Worm (Caenorhabditis elegans) whole organism, young adult: Measurements from ENCODE around the gene R08C7.12.

Experiments used
- B0336.3 ChIP-seq: fragments of 200-800 bp; sonication (Bioruptor generic); IDR thresholded peaks from 2 replicates; pipeline ENCODE4 v1.3.6; 2022; ENCODE audit warnings: missing genetic modification characterization, missing compliant biosample characterization
- C06A6.2 ChIP-seq: fragments of 200-800 bp; sonication (Bioruptor generic); conservative IDR thresholded peaks from 2 replicates; pipeline ENCODE4 v1.3.6; 2022; ENCODE audit warnings: missing genetic modification characterization, missing compliant biosample characterization
- T26A5.8 ChIP-seq: sonication (generic microtip); optimal IDR thresholded peaks from 2 replicates; lab custom pipeline; 2016; ENCODE audit warnings: missing genetic modification characterization, missing compliant biosample characterization
- Y53F4B.3 ChIP-seq: fragments of 200-800 bp; sonication (Bioruptor generic); IDR thresholded peaks from 2 replicates; pipeline ENCODE4 v1.3.6; 2022; ENCODE audit warnings: missing genetic modification reagents, missing genetic modification characterization, missing compliant biosample characterization
- Y53G8AR.9 ChIP-seq: fragments of 200-800 bp; sonication (Bioruptor generic); conservative IDR thresholded peaks from 2 replicates; pipeline ENCODE4 v1.3.6; 2022; ENCODE audit warnings: missing genetic modification reagents, missing genetic modification characterization, missing compliant biosample characterization
- akir-1 ChIP-seq: fragments of 200-800 bp; sonication (Bioruptor generic); optimal IDR thresholded peaks from 2 replicates; lab custom pipeline; 2018; ENCODE audit warnings: mild to moderate bottlenecking, missing genetic modification characterization, moderate library complexity, missing compliant biosample characterization
- aptf-2 ChIP-seq: fragments of 200-800 bp; sonication (Bioruptor generic); conservative IDR thresholded peaks from 2 replicates; pipeline ENCODE4 v1.3.6; 2022; ENCODE audit warnings: missing genetic modification reagents, missing genetic modification characterization, missing compliant biosample characterization
- athp-1 ChIP-seq: sonication (generic microtip); optimal IDR thresholded peaks from 2 replicates; lab custom pipeline; 2017; ENCODE audit warnings: mild to moderate bottlenecking, missing genetic modification characterization, missing compliant biosample characterization
- cebp-1 ChIP-seq, 2 experiments: fragments of 200-800 bp in 1 of 2; sonication (Bioruptor generic) in 1 of 2; sonication (generic microtip) in 1 of 2; IDR thresholded peaks in 1 of 2; optimal IDR thresholded peaks in 1 of 2; 2 replicates each; pipeline versions ENCODE4 v1.3.6 to Lab custom; 2017 to 2022; ENCODE audit warnings: missing compliant biosample characterization in 2 of 2, missing genetic modification characterization in 2 of 2, mild to moderate bottlenecking in 1 of 2, missing genetic modification reagents in 1 of 2, moderate library complexity in 1 of 2
- ceh-27 ChIP-seq: fragments of 200-800 bp; sonication (Bioruptor generic); optimal IDR thresholded peaks from 2 replicates; lab custom pipeline; 2018; ENCODE audit warnings: mild to moderate bottlenecking, missing genetic modification characterization, moderate library complexity, missing compliant biosample characterization
- chd-7 ChIP-seq: sonication (generic microtip); optimal IDR thresholded peaks from 2 replicates; lab custom pipeline; 2016; ENCODE audit warnings: mild to moderate bottlenecking, missing genetic modification characterization, moderate library complexity, missing compliant biosample characterization
- dpl-1 ChIP-seq: fragments of 150-350 bp; optimal IDR thresholded peaks from 2 replicates; lab custom pipeline; 2014; ENCODE audit warnings: missing biosample characterization, missing genetic modification reagents, missing genetic modification characterization
- egrh-3 ChIP-seq: fragments of 200-800 bp; sonication (Bioruptor generic); IDR thresholded peaks from 2 replicates; pipeline ENCODE4 v1.3.6; 2022; ENCODE audit warnings: missing genetic modification reagents, missing genetic modification characterization, missing compliant biosample characterization
- him-1 ChIP-seq: sonication (generic microtip); optimal IDR thresholded peaks from 2 replicates; lab custom pipeline; 2016; ENCODE audit warnings: missing genotype, missing genetic modification reagents, missing genetic modification characterization, missing compliant biosample characterization
- hmg-1.2 ChIP-seq: fragments of 200-800 bp; sonication (Bioruptor generic); IDR thresholded peaks from 2 replicates; pipeline ENCODE4 v1.3.6; 2022; ENCODE audit warnings: missing genetic modification reagents, missing genetic modification characterization, missing compliant biosample characterization
- hrde-1 ChIP-seq: sonication (generic microtip); optimal IDR thresholded peaks from 2 replicates; lab custom pipeline; 2016; ENCODE audit warnings: missing genetic modification characterization, mild to moderate bottlenecking, missing compliant biosample characterization, moderate library complexity, missing genotype, missing genetic modification reagents, borderline replicate concordance
- lin-26 ChIP-seq: fragments of 200-800 bp; sonication (Bioruptor generic); IDR thresholded peaks from 2 replicates; pipeline ENCODE4 v1.3.6; 2022; ENCODE audit warnings: missing genetic modification reagents, missing genetic modification characterization, missing compliant biosample characterization
- lin-35 ChIP-seq, 3 experiments: fragments of 150-350 bp in 2 of 3; sonication (generic microtip) in 1 of 3; optimal IDR thresholded peaks; 2 replicates each; lab custom pipeline; 2014 to 2018; ENCODE audit warnings: missing biosample characterization in 3 of 3, missing genetic modification characterization in 3 of 3, missing genetic modification reagents in 3 of 3
- lin-40 ChIP-seq: sonication (generic microtip); optimal IDR thresholded peaks from 2 replicates; lab custom pipeline; 2016; ENCODE audit warnings: missing genetic modification characterization, mild to moderate bottlenecking, missing compliant biosample characterization, missing genotype, missing genetic modification reagents
- madf-3 ChIP-seq: fragments of 200-800 bp; sonication (Bioruptor generic); IDR thresholded peaks from 2 replicates; pipeline ENCODE4 v1.3.6; 2022; ENCODE audit warnings: missing genetic modification reagents, missing genetic modification characterization, missing compliant biosample characterization
- madf-6 ChIP-seq: fragments of 200-800 bp; sonication (Bioruptor generic); IDR thresholded peaks from 2 replicates; pipeline ENCODE4 v1.3.6; 2022; ENCODE audit warnings: missing genetic modification reagents, missing genetic modification characterization, missing compliant biosample characterization
- mcd-1 ChIP-seq: fragments of 200-800 bp; sonication (Bioruptor generic); IDR thresholded peaks from 2 replicates; pipeline ENCODE4 v1.3.6; 2022; ENCODE audit warnings: missing genetic modification reagents, missing genetic modification characterization, missing compliant biosample characterization
- mes-4 ChIP-seq: sonication (generic microtip); optimal IDR thresholded peaks from 2 replicates; lab custom pipeline; 2016; ENCODE audit warnings: missing genotype, missing genetic modification characterization, missing compliant biosample characterization
- mxl-1 ChIP-seq: sonication (generic microtip); optimal IDR thresholded peaks from 2 replicates; lab custom pipeline; 2016; ENCODE audit warnings: missing genetic modification characterization, missing compliant biosample characterization
- nhr-80 ChIP-seq: sonication (generic microtip); optimal IDR thresholded peaks from 2 replicates; lab custom pipeline; 2016; ENCODE audit warnings: missing genetic modification characterization, missing compliant biosample characterization
- pbrm-1 ChIP-seq: fragments of 200-800 bp; sonication (Bioruptor generic); IDR thresholded peaks from 2 replicates; pipeline ENCODE4 v1.3.6; 2022; ENCODE audit warnings: missing genetic modification reagents, missing genetic modification characterization, missing compliant biosample characterization
- snpc-1.3 ChIP-seq: sonication (generic microtip); optimal IDR thresholded peaks from 2 replicates; lab custom pipeline; 2017; ENCODE audit warnings: missing genetic modification characterization, mild to moderate bottlenecking, missing compliant biosample characterization, antibody characterized with exemption, moderate library complexity, missing genotype, missing genetic modification reagents; ENCODE audit not compliant: insufficient read depth
- snpc-4 ChIP-seq, 5 experiments: fragments of 150-350 bp in 1 of 5; sonication (generic microtip) in 4 of 5; optimal IDR thresholded peaks; 2 replicates each; lab custom pipeline; 2014 to 2018; ENCODE audit warnings: missing genetic modification characterization in 5 of 5, missing biosample characterization in 3 of 5, antibody characterized with exemption in 2 of 5, mild to moderate bottlenecking in 2 of 5, missing compliant biosample characterization in 2 of 5, missing genotype in 2 of 5, moderate library complexity in 2 of 5, missing genetic modification reagents in 1 of 5
- somi-1 ChIP-seq: fragments of 200-800 bp; sonication (Bioruptor generic); optimal IDR thresholded peaks from 2 replicates; lab custom pipeline; 2018; ENCODE audit warnings: mild to moderate bottlenecking, missing genetic modification characterization, missing compliant biosample characterization
- tlf-1 ChIP-seq: fragments of 200-800 bp; sonication (Bioruptor generic); optimal IDR thresholded peaks from 2 replicates; lab custom pipeline; 2018; ENCODE audit warnings: mild to moderate bottlenecking, missing genetic modification characterization, missing compliant biosample characterization
- xnd-1 ChIP-seq: sonication (generic microtip); optimal IDR thresholded peaks from 2 replicates; lab custom pipeline; 2016; ENCODE audit warnings: missing genotype, missing genetic modification reagents, missing genetic modification characterization, missing compliant biosample characterization
- zfh-2 ChIP-seq: fragments of 200-800 bp; sonication (Bioruptor generic); conservative IDR thresholded peaks from 2 replicates; pipeline ENCODE4 v1.3.6; 2022; ENCODE audit warnings: missing genetic modification reagents, missing genetic modification characterization, missing compliant biosample characterization
- zim-3 ChIP-seq: sonication (generic microtip); optimal IDR thresholded peaks from 2 replicates; lab custom pipeline; 2017; ENCODE audit warnings: mild to moderate bottlenecking, missing genetic modification characterization, moderate library complexity, missing compliant biosample characterization
- ztf-26 ChIP-seq: sonication (generic microtip); optimal IDR thresholded peaks from 2 replicates; lab custom pipeline; 2017; ENCODE audit warnings: missing genetic modification characterization, missing compliant biosample characterization
- ztf-28 ChIP-seq: fragments of 200-800 bp; sonication (Bioruptor generic); IDR thresholded peaks from 2 replicates; pipeline ENCODE4 v1.3.6; 2022; ENCODE audit warnings: missing genetic modification reagents, missing genetic modification characterization, missing compliant biosample characterization
- ztf-3 ChIP-seq: fragments of 200-800 bp; sonication (Bioruptor generic); optimal IDR thresholded peaks from 2 replicates; lab custom pipeline; 2018; ENCODE audit warnings: mild to moderate bottlenecking, missing genetic modification characterization, missing compliant biosample characterization

Gene R08C7.12

DNA sequence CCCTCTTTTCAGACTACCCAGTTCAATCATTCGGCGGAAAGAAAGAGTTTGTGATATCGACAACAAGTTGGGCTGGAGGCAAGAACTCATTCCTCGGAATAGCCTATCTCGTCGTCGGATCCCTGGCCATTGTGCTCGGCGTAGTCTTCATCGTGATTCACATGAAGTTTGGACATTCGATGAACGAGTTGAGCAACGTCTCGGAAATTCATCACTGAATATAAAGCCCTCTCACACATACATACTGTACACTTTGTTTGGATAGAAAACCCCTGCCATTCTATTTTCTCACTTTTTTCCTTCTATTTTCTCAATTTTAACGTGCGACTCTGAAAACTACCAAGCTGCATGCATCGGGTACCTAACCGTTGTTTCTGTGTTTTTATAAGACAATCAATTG is at the start of gene R08C7.12:
Gene R08C7.12, plus strand, starts transcription at position 301 of the 400 bp plus-strand sequence.
- peak; percentile 23; the same call in 1 of the 2 replicates for TF ChIP-seq madf-6
- TF ChIP-seq xnd-1 (tag; lab: Kevin White, UChicago), result no peak

DNA sequence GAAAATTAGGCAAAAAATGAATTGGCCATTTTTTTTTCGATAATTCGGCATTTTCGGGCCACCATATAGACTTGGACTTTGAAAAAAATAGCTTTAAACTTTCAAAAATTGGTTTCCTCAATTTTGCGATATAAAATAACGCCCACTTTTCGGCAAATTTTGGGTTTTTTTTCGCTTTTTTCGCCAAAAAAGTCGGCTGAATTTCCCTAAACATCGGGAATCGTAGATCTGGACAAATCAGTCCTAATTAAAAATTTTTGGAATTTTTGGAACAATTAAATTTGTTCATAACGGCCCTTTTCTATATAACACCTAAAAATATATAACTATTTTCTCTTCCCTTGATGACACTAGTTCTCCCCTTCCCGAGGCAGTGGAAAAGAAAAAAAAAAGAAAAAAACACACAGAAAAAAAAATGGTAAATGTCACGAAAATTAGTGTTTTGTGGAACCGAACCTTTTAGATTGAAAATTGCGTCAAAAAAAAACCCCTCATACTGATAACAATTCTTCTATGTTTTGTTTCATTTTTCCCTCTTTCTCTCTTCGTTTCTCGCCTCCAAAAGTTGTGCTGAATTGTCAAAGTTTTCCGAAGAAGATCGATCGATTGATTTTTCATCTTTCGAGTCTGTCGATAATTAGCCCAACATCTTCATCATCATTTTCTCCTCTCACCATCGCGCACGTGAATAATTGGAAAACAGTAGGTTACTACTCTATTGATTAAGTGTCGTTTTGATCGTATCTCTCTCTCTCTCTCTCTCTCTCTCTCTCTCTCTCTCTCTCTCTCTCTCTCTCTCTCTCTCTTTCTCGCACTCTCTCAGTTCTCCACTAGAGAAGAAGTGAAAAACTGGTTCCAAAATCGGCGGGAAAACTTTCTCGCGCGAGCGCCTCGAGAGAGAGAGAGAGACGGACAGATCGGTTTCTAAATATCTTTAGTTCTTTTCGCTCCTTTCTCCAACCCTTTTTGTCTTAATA is 48.9 kb upstream of the R08C7.12 start, which contains the start of gene Y24D9A.6:
Gene Y24D9A.6, minus strand, starts transcription at position 51 of the 977 bp plus-strand sequence.
- TF ChIP-seq pbrm-1 (GFP tag; lab: Robert Waterston, UW), result 0 out of 2 replicates have a peak, but pooled peaks have one; percentile 30
- TF ChIP-seq C06A6.2, result peak; percentile 73
- 0 out of 2 replicates have a peak, but pooled peaks have one; percentile 33 for TF ChIP-seq lin-26 (GFP tag; lab: Robert Waterston, UW)
- peak; percentile 45; the same call in 1 of the 2 replicates for TF ChIP-seq B0336.3 (GFP tag; lab: Robert Waterston, UW)
- no peak for TF ChIP-seq cebp-1 (GFP tag; IDR thresholded peaks at IDR 0.05; lab: Robert Waterston, UW)
- peak; percentile 43 for TF ChIP-seq cebp-1 (tag; optimal IDR thresholded peaks at IDR 0.05; lab: Kevin White, UChicago)
- TF ChIP-seq Y53G8AR.9, result 0 out of 2 replicates have a peak, but pooled peaks have one; percentile 31
- TF ChIP-seq somi-1 (GFP tag; lab: Kevin White, UChicago), result peak; percentile 84
- TF ChIP-seq hrde-1 (tag; lab: Kevin White, UChicago), result no peak
- peak; percentile 19; the same call in 1 of the 2 replicates for TF ChIP-seq madf-6
- no peak for TF ChIP-seq dpl-1 (GFP tag; lab: Kevin White, UChicago)
- TF ChIP-seq ceh-27 (GFP tag; lab: Kevin White, UChicago), result peak; percentile 68
- peak; percentile 60 for TF ChIP-seq chd-7 (tag; lab: Kevin White, UChicago)
- TF ChIP-seq ztf-26 (tag; lab: Kevin White, UChicago), result peak; percentile 91
- TF ChIP-seq athp-1 (tag; lab: Kevin White, UChicago), result peak; percentile 26
- peak; percentile 33; the same call in 1 of the 2 replicates for TF ChIP-seq egrh-3 (GFP tag; lab: Robert Waterston, UW)
- TF ChIP-seq zim-3, result no peak
- peak; percentile 1 for TF ChIP-seq nhr-80
- TF ChIP-seq lin-40 (tag; lab: Kevin White, UChicago), result peak; percentile 73
- peak; percentile 60 for TF ChIP-seq mcd-1
- TF ChIP-seq zfh-2, result peak; percentile 58
- peak; percentile 63 for TF ChIP-seq hmg-1.2
- no peak for TF ChIP-seq mes-4 (tag; lab: Kevin White, UChicago)
- no peak for TF ChIP-seq T26A5.8 (tag; lab: Kevin White, UChicago)
- TF ChIP-seq lin-35 (GFP tag; optimal IDR thresholded peaks at IDR 0.05; lab: Kevin White, UChicago), result peak in 1 of 3 experiments; percentile 19

DNA sequence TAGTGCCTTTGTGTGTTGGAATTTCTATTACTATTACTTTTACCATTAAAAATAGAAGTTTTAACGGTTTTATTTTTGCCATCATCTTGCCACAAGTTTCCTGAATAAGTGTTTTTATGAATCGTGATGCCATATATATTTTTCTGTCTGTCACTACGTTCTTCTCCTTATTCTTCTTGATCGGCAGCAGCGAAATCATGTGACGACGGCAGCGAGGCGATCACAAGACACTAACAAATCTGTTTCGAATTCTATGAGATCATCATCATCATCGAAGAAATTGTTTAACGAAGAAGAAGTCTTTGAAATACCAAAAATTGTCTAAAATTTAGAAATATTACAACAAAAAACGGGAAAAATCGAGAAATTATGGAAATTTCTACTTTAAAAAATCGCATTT is 47.1 kb upstream of the R08C7.12 start:
- no peak for TF ChIP-seq ztf-28 (GFP tag; lab: Robert Waterston, UW)
- no peak for TF ChIP-seq madf-3 (GFP tag; lab: Robert Waterston, UW)
- TF ChIP-seq C06A6.2, result no peak
- no peak for TF ChIP-seq athp-1 (tag; lab: Kevin White, UChicago)
- no peak for TF ChIP-seq snpc-4 (GFP tag; optimal IDR thresholded peaks at IDR 0.05; lab: Kevin White, UChicago)
- no peak for TF ChIP-seq snpc-4 (tag; optimal IDR thresholded peaks at IDR 0.05; lab: Kevin White, UChicago)
- no peak for TF ChIP-seq snpc-1.3 (tag; lab: Kevin White, UChicago)
- no peak for TF ChIP-seq ztf-3 (GFP tag; lab: Kevin White, UChicago)
- TF ChIP-seq lin-40 (tag; lab: Kevin White, UChicago), result peak; percentile 21
- TF ChIP-seq Y53F4B.3, result no peak
- TF ChIP-seq tlf-1 (GFP tag; lab: Kevin White, UChicago), result no peak
- no peak for TF ChIP-seq aptf-2
- peak; percentile 17 for TF ChIP-seq ztf-26 (tag; lab: Kevin White, UChicago)
- TF ChIP-seq cebp-1 (GFP tag; IDR thresholded peaks at IDR 0.05; lab: Robert Waterston, UW), result no peak
- no peak for TF ChIP-seq cebp-1 (tag; optimal IDR thresholded peaks at IDR 0.05; lab: Kevin White, UChicago)
- TF ChIP-seq somi-1 (GFP tag; lab: Kevin White, UChicago), result peak; percentile 1
- no peak for TF ChIP-seq B0336.3 (GFP tag; lab: Robert Waterston, UW)
- no peak for TF ChIP-seq mxl-1
- no peak for TF ChIP-seq him-1
- TF ChIP-seq zim-3, result no peak
- no peak for TF ChIP-seq akir-1 (GFP tag; lab: Kevin White, UChicago)
